Fruit fly (Drosophila melanogaster): ENCODE data around the gene Brr2.

The Brr2 gene

DNA sequence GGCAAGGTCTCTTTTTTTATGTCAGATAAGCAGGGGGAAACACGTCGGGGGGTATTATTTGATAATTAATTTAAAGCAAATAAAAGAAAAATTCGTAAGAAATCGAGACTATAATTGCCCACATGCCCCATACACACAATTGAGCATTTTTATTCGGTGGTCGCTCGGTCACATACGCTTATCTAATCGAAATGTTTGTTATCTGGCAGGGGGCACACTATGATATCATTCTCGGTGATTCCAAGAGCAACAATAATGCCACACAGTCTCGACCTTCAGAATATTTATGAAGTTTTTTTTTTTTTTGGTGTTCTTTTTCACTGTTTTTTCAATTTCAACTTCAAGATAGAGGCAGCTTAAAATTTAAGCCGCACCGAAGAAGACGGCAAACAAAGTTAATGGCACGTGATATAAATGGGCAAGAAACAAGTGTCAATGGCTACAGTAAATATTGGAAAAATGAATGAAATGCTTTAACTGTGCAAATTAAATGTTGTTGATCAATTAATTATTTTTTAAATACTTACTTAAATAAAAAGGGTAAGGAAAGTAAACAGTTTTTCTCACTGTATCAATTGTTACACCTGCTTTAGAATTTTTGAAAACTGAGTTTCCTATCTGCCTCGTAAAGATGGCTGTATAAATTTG, 31.8 kb upstream of the Brr2 start (continued):
- TF ChIP-seq CG10147 (GFP tag; optimal IDR thresholded peaks at IDR 0.05): peak; percentile 46
- no peak for TF ChIP-seq MESR4 (GFP tag; optimal IDR thresholded peaks at IDR 0.05)
- TF ChIP-seq fu2 (GFP tag; optimal IDR thresholded peaks at IDR 0.05): peak; percentile 10
- peak; percentile 43 for TF ChIP-seq HmgZ (tag; optimal IDR thresholded peaks at IDR 0.05)
- peak; percentile 9 for TF ChIP-seq CG10654 (GFP tag; optimal IDR thresholded peaks at IDR 0.05)
- TF ChIP-seq CG2120 (GFP tag; optimal IDR thresholded peaks at IDR 0.05): peak; percentile 72
- no peak for TF ChIP-seq fru (optimal IDR thresholded peaks at IDR 0.05)
- TF ChIP-seq CG12071 (GFP tag; optimal IDR thresholded peaks at IDR 0.05): peak; percentile 14
- peak; percentile 65 for TF ChIP-seq CG2678 (tag; optimal IDR thresholded peaks at IDR 0.05)
- TF ChIP-seq E2f1 (GFP tag; IDR thresholded peaks at IDR 0.05): peak; percentile 55
- TF ChIP-seq nerfin-2 (GFP tag; IDR thresholded peaks at IDR 0.05; ENCODE audit: partially characterized antibody): no peak
- no peak for TF ChIP-seq CG10321 (GFP tag; IDR thresholded peaks at IDR 0.05)
- TF ChIP-seq CG14860 (GFP tag; IDR thresholded peaks at IDR 0.05; ENCODE audit: partially characterized antibody): no peak
- no peak for TF ChIP-seq CG1647 (GFP tag; optimal IDR thresholded peaks at IDR 0.05)
- no peak; the same call in 1 of the 2 replicates for TF ChIP-seq MBD-R2 (GFP tag; IDR thresholded peaks at IDR 0.05)
- TF ChIP-seq CG5180 (GFP tag; optimal IDR thresholded peaks at IDR 0.05): peak; percentile 24
- TF ChIP-seq ken (GFP tag; IDR thresholded peaks at IDR 0.05): no peak
- no peak for TF ChIP-seq CG15696 (tag; optimal IDR thresholded peaks at IDR 0.05)
- TF ChIP-seq ind (GFP tag; optimal IDR thresholded peaks at IDR 0.05): peak; percentile 26
- no peak for TF ChIP-seq CG11456 (GFP tag; IDR thresholded peaks at IDR 0.05)
- TF ChIP-seq lbe (GFP tag; optimal IDR thresholded peaks at IDR 0.05): no peak
- TF ChIP-seq Ada2b (GFP tag; IDR thresholded peaks at IDR 0.05): peak; percentile 45; the same call in 1 of the 2 replicates
- TF ChIP-seq Deaf1 (tag; optimal IDR thresholded peaks at IDR 0.05): no peak
- TF ChIP-seq CG6791 (GFP tag; IDR thresholded peaks at IDR 0.05; ENCODE audit: partially characterized antibody): no peak
- TF ChIP-seq NC2α (GFP tag; optimal IDR thresholded peaks at IDR 0.05): no peak
- TF ChIP-seq CG10267 (tag; optimal IDR thresholded peaks at IDR 0.05): peak; percentile 19
- peak; percentile 43 for TF ChIP-seq E2f2 (GFP tag; IDR thresholded peaks at IDR 0.05)
- TF ChIP-seq pum (GFP tag; optimal IDR thresholded peaks at IDR 0.05): no peak
- no peak for TF ChIP-seq bigmax (GFP tag; optimal IDR thresholded peaks at IDR 0.05)
- peak; percentile 52 for TF ChIP-seq BtbVII (GFP tag; optimal IDR thresholded peaks at IDR 0.05)
- no peak for TF ChIP-seq pita (GFP tag; optimal IDR thresholded peaks at IDR 0.05)
- no peak for TF ChIP-seq Awh (GFP tag; IDR thresholded peaks at IDR 0.05)
- TF ChIP-seq esg (GFP tag; conservative IDR thresholded peaks at IDR 0.05): 0 out of 2 replicates have a peak, but pooled peaks have one; percentile 13
- TF ChIP-seq vfl (GFP tag; optimal IDR thresholded peaks at IDR 0.05): no peak
- TF ChIP-seq Ravus (GFP tag; IDR thresholded peaks at IDR 0.05): no peak; the same call in 1 of the 2 replicates
- no peak for TF ChIP-seq wek (GFP tag; optimal IDR thresholded peaks at IDR 0.05)
- TF ChIP-seq CG6683 (GFP tag; optimal IDR thresholded peaks at IDR 0.05): peak; percentile 16
- TF ChIP-seq CG17361 (GFP tag; IDR thresholded peaks at IDR 0.05): peak; percentile 44; the same call in 1 of the 3 replicates
- peak; percentile 23 for TF ChIP-seq CG15601 (tag; optimal IDR thresholded peaks at IDR 0.05)
- TF ChIP-seq Fer2 (tag; optimal IDR thresholded peaks at IDR 0.05): peak; percentile 3
- peak in 1 of 2 experiments; percentile 41 for TF ChIP-seq Pdp1 (GFP tag; optimal IDR thresholded peaks at IDR 0.05)
- peak; percentile 53 for TF ChIP-seq CG1233 (GFP tag; optimal IDR thresholded peaks at IDR 0.05)
- no peak for TF ChIP-seq yki (optimal IDR thresholded peaks at IDR 0.05)
- TF ChIP-seq CG7271 (tag; optimal IDR thresholded peaks at IDR 0.05): no peak
- no peak for TF ChIP-seq CG8290 (GFP tag; optimal IDR thresholded peaks at IDR 0.05)
- peak in 1 of 2 experiments; percentile 41 for TF ChIP-seq CG8290 (tag; optimal IDR thresholded peaks at IDR 0.05)
- peak; percentile 55 for TF ChIP-seq CG7839 (tag; optimal IDR thresholded peaks at IDR 0.05)
- peak; percentile 43 for TF ChIP-seq HHEX (GFP tag; optimal IDR thresholded peaks at IDR 0.05)
- peak; percentile 65 for TF ChIP-seq CG3281 (GFP tag; optimal IDR thresholded peaks at IDR 0.05)
- TF ChIP-seq B-H2 (GFP tag; optimal IDR thresholded peaks at IDR 0.05): no peak
